Fruit fly (Drosophila melanogaster) whole organism, wandering third instar larva: ENCODE measurements around the gene CCKLR-17D3.

Experiments
- CG9705 ChIP-seq: fragments of 200-800 bp; sonication (Bioruptor generic); optimal IDR thresholded peaks from 2 replicates; lab custom pipeline; 2018; ENCODE audit warnings: missing biosample characterization, mild to moderate bottlenecking, missing genetic modification characterization
- CrebA ChIP-seq: fragments of 200-800 bp; sonication (Bioruptor generic); optimal IDR thresholded peaks from 2 replicates; lab custom pipeline; 2016; ENCODE audit warnings: missing biosample characterization, mild to moderate bottlenecking, missing genetic modification characterization, borderline replicate concordance
- Dif ChIP-seq: fragments of 200-275, 200-300 bp; sonication (Bioruptor generic); optimal IDR thresholded peaks from 2 replicates; lab custom pipeline; 2018; ENCODE audit warnings: missing biosample characterization, missing genetic modification characterization; ENCODE audit not compliant: partially characterized antibody
- Mio ChIP-seq: sonication (Bioruptor generic); optimal IDR thresholded peaks from 2 replicates; lab custom pipeline; 2016; ENCODE audit warnings: missing biosample characterization, missing genetic modification characterization
- foxo ChIP-seq, 2 experiments: fragments of 200-800 bp; sonication (Bioruptor generic); optimal IDR thresholded peaks; 2 replicates in 1 of 2; 3 replicates in 1 of 2; lab custom pipeline; 2016 to 2017; ENCODE audit warnings: missing biosample characterization in 2 of 2, missing genetic modification characterization in 2 of 2
- lola ChIP-seq: fragments of >200 bp; optimal IDR thresholded peaks from 2 replicates; lab custom pipeline; 2017; ENCODE audit warnings: missing biosample characterization, missing genetic modification characterization
- psq ChIP-seq: fragments of 200-800 bp; sonication (Bioruptor generic); optimal IDR thresholded peaks from 3 replicates; lab custom pipeline; 2017; ENCODE audit warnings: missing biosample characterization, mild to moderate bottlenecking, missing genetic modification characterization, moderate library complexity

- TF ChIP-seq CrebA (GFP tag; lab: Kevin White, UChicago): no peak
- TF ChIP-seq Mio (GFP tag; lab: Kevin White, UChicago): no peak
- no peak for TF ChIP-seq psq
- TF ChIP-seq CG9705: no peak
- no peak for TF ChIP-seq foxo (GFP tag; optimal IDR thresholded peaks at IDR 0.05; lab: Kevin White, UChicago)
- TF ChIP-seq lola: no peak
- TF ChIP-seq Dif (GFP tag; lab: Kevin White, UChicago): no peak
These were observed 47.6 kb downstream of the CCKLR-17D3 start, which contains the start of gene CCKLR-17D1 for dm6 chrX:18726270-18726669.
